Fruit fly (Drosophila melanogaster) whole organism, adult: ENCODE results near the gene Pdk1.

Experiments
- CG11617 ChIP-seq: fragments of 200-800 bp; sonication (Bioruptor generic); optimal IDR thresholded peaks from 2 replicates; lab custom pipeline; 2017; ENCODE audit warnings: mild to moderate bottlenecking, missing biosample characterization, missing genetic modification reagents, missing genetic modification characterization
- CG12768 ChIP-seq: fragments of 200-800 bp; sonication (Bioruptor generic); optimal IDR thresholded peaks from 2 replicates; lab custom pipeline; 2017; ENCODE audit warnings: missing biosample characterization, missing genetic modification characterization, mild to moderate bottlenecking, moderate library complexity, missing genetic modification reagents
- CG14711 ChIP-seq: fragments of 200-800 bp; sonication (Bioruptor generic); optimal IDR thresholded peaks from 2 replicates; lab custom pipeline; 2018; ENCODE audit warnings: missing biosample characterization, mild to moderate bottlenecking, missing genetic modification characterization, moderate library complexity
- CG1620 ChIP-seq: fragments of 200-800 bp; sonication (Bioruptor generic); optimal IDR thresholded peaks from 2 replicates; lab custom pipeline; 2016; ENCODE audit warnings: missing biosample characterization, missing genetic modification characterization
- CG33017 ChIP-seq: fragments of 200-800 bp; sonication (Bioruptor generic); optimal IDR thresholded peaks from 2 replicates; lab custom pipeline; 2018; ENCODE audit warnings: missing biosample characterization, mild to moderate bottlenecking, missing genetic modification characterization, moderate library complexity
- CG5204 ChIP-seq: fragments of 200-800 bp; sonication (Bioruptor generic); optimal IDR thresholded peaks from 2 replicates; lab custom pipeline; 2016; ENCODE audit warnings: missing biosample characterization, missing genetic modification characterization
- CG7045 ChIP-seq: fragments of 200-800 bp; sonication (Bioruptor generic); optimal IDR thresholded peaks from 2 replicates; lab custom pipeline; 2017; ENCODE audit warnings: missing biosample characterization, mild to moderate bottlenecking, missing genetic modification characterization
- CG7101 ChIP-seq: fragments of 200-800 bp; sonication (Bioruptor generic); optimal IDR thresholded peaks from 2 replicates; lab custom pipeline; 2018; ENCODE audit warnings: missing biosample characterization, mild to moderate bottlenecking, missing genetic modification characterization, moderate library complexity
- Clk ChIP-seq: fragments of 200-800 bp; sonication (Bioruptor generic); optimal IDR thresholded peaks from 2 replicates; lab custom pipeline; 2017; ENCODE audit warnings: missing biosample characterization, missing genetic modification characterization
- Crg-1 ChIP-seq: fragments of 200-800 bp; sonication (Bioruptor generic); optimal IDR thresholded peaks from 2 replicates; lab custom pipeline; 2016; ENCODE audit warnings: missing biosample characterization, missing genetic modification characterization
- Hr96 ChIP-seq: fragments of 200-800 bp; sonication (Bioruptor generic); optimal IDR thresholded peaks from 2 replicates; lab custom pipeline; 2016; ENCODE audit warnings: missing biosample characterization, missing genetic modification characterization
- Mnt ChIP-seq: fragments of 200-800 bp; sonication (Bioruptor generic); optimal IDR thresholded peaks from 2 replicates; lab custom pipeline; 2016; ENCODE audit warnings: missing biosample characterization, mild to moderate bottlenecking, missing genetic modification characterization
- bab1 ChIP-seq: fragments of 200-800 bp; sonication (Bioruptor generic); optimal IDR thresholded peaks from 3 replicates; lab custom pipeline; 2019; ENCODE audit warnings: missing biosample characterization, mild to moderate bottlenecking, missing genetic modification characterization, moderate library complexity
- cic ChIP-seq: fragments of 200-800 bp; sonication (Bioruptor generic); optimal IDR thresholded peaks from 2 replicates; lab custom pipeline; 2017; ENCODE audit warnings: missing biosample characterization, mild to moderate bottlenecking, missing genetic modification characterization, moderate library complexity
- cnc ChIP-seq, 2 experiments: fragments of >200 bp; optimal IDR thresholded peaks; 2 replicates each; lab custom pipeline; 2017
- kay ChIP-seq: fragments of 200-800 bp; sonication (Bioruptor generic); peaks from one replicate; lab custom pipeline; 2016; ENCODE audit warnings: missing biosample characterization, missing genetic modification characterization, borderline replicate concordance
- ovo ChIP-seq: fragments of 200-800 bp; sonication (Bioruptor generic); optimal IDR thresholded peaks from 2 replicates; lab custom pipeline; 2016; ENCODE audit warnings: missing biosample characterization, missing genetic modification characterization
- pad ChIP-seq: fragments of 200-800 bp; sonication (Bioruptor generic); optimal IDR thresholded peaks from 3 replicates; lab custom pipeline; 2017; ENCODE audit warnings: missing biosample characterization, missing genetic modification characterization, mild to moderate bottlenecking, moderate library complexity, missing genetic modification reagents
- tj ChIP-seq: fragments of 200-800 bp; sonication (Bioruptor generic); optimal IDR thresholded peaks from 3 replicates; lab custom pipeline; 2017; ENCODE audit warnings: missing biosample characterization, mild to moderate bottlenecking, missing genetic modification characterization, moderate library complexity
- toe ChIP-seq: fragments of 200-800 bp; sonication (Bioruptor generic); optimal IDR thresholded peaks from 2 replicates; lab custom pipeline; 2016; ENCODE audit warnings: missing biosample characterization, missing genetic modification characterization

Gene Pdk1

dm6 chr3L:161833-162587, 32.8 kb downstream of the Pdk1 start:
- TF ChIP-seq pad (GFP tag; lab: Kevin White, UChicago): no peak

DNA sequence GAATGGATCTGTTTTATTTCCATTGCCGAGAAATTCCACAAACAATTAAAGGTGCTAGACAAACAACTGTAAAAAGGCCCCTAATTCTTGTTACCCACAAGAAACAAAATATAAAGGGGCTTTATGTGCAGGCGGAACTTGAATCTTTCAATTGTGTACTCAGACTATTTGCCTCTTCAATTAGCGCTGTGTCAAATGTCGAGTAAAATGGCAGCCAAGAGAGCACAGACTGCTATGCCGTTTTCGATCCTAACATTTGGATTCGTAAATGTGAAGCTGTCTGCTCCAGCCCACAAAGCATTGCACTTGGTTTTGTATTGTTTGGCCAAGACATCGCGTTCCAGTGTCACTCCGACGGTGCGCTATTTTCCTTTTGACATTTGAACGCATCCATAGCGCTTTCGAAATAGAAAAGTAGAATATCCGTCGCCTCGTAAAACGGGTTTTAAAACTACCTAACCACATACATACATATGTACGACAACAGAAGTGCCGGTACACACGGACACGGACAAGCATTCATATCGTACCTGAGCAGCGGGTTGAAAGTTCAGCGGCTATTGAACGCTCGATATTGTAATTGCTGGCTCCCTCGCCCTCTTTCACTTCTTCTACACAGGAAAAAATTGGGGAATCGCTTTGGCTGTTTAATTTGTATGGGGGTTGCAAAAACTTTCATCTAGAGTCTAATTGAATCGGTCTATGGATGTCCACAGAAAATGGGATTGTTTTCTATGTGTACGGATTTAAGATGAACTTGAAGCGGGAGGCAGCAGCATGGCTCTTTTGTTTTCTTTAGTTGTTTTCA, 36.9 kb downstream of the Pdk1 start:
- TF ChIP-seq CG1620 (GFP tag; lab: Kevin White, UChicago) (no peak), CG33017 (tag; lab: Kevin White, UChicago) (peak; percentile 6), CG7101 (peak; percentile 11), CG12768 (GFP tag; lab: Kevin White, UChicago) (peak; percentile 17), bab1 (GFP tag; lab: Kevin White, UChicago) (no peak)

DNA sequence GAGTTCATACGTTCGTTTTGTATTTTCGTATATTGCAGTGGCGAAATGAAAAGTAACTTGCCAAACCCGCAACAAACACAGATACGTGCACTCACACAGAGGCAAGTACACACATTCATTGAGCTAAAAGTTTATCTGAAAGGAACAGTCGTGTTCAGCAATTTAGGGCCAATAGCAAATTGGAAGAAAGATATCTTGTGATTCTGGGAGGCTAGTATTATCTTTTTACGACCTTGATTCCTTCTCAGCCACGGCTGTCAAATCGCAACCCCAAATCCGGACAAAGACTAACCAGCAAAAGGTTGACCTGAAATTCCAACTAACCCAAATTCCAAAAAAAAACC, 37.5 kb downstream of the Pdk1 start:
- TF ChIP-seq CG11617 (GFP tag; lab: Kevin White, UChicago) (no peak), CG14711 (tag; lab: Kevin White, UChicago) (no peak), toe (GFP tag; lab: Kevin White, UChicago) (no peak), Hr96 (GFP tag; lab: Kevin White, UChicago) (no peak), bab1 (GFP tag; lab: Kevin White, UChicago) (no peak), CG12768 (GFP tag; lab: Kevin White, UChicago) (no peak), CG1620 (GFP tag; lab: Kevin White, UChicago) (no peak), kay (no peak), Mnt (GFP tag; lab: Kevin White, UChicago) (no peak), pad (GFP tag; lab: Kevin White, UChicago) (no peak)

DNA sequence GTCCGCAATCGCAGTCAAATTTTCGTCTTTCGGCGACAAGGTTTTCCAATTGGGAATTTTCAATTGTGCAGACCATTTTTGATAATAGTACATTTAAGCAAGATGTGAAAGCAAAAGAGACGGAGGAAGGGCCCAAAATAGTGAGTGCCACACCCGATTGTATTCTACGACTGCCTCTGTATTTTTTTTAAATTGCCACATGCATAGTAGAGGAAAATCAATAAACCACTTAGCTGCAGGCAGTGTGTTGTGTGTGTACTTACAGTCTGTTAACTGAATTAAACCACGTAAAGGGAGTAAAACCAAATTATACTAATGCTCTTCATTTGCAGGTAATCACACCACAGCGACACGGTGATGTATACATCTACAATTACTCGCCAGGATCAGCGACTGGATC, 42.5 kb downstream of the Pdk1 start:
- TF ChIP-seq CG1620 (GFP tag; lab: Kevin White, UChicago): no peak
- TF ChIP-seq CG7045 (GFP tag; lab: Kevin White, UChicago): no peak
- no peak for TF ChIP-seq toe (GFP tag; lab: Kevin White, UChicago)
- TF ChIP-seq CG7101: no peak
- no peak for TF ChIP-seq CG33017 (tag; lab: Kevin White, UChicago)
- TF ChIP-seq CG11617 (GFP tag; lab: Kevin White, UChicago): no peak
- TF ChIP-seq Hr96 (GFP tag; lab: Kevin White, UChicago): no peak
- TF ChIP-seq CG5204 (GFP tag; lab: Kevin White, UChicago): no peak
- TF ChIP-seq bab1 (GFP tag; lab: Kevin White, UChicago): no peak
- no peak for TF ChIP-seq cnc (optimal IDR thresholded peaks at IDR 0.05; lab: Kevin White, UChicago)
- no peak for TF ChIP-seq cic (GFP tag; lab: Kevin White, UChicago)
- no peak for TF ChIP-seq ovo (GFP tag; lab: Kevin White, UChicago)

DNA sequence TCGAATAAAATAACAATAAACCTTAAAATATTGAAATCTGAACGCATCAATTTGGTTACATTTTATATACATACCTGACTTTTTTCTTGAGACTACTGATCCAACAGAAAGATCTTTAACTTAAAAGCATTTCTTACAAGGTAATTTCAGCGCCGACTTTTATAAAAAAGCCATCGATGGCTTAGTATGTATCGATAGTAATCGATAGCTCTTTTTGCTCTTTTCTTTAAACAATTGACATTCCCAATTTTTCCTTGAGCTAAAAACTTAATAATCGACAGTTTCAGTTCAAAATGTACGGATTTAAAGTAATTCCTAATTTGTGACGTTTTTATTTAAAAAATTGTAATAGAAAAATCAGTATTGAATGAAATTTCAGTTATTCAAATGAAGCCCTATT, 45.3 kb downstream of the Pdk1 start:
- no peak for TF ChIP-seq CG12768 (GFP tag; lab: Kevin White, UChicago)
- TF ChIP-seq CG1620 (GFP tag; lab: Kevin White, UChicago): no peak
- peak; percentile 48 for TF ChIP-seq bab1 (GFP tag; lab: Kevin White, UChicago)

DNA sequence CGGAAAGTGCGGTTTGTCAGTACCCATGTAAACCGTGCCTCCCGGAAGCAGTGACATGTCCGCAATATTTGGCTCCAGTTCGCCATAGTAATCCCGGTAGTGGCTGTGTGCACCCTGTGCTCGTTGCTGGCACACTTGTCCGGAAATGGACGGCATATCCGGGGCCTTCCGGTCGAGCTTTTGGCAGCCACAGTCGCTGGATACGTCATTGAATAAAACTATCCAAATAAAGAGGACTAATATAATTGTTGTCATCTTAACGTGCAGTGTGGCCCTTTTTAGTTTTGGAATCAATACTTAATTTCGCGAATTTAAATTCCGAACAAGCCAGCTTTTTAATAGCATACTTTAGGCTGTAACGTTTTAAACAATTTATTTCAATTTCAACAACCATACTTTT, 46.7 kb downstream of the Pdk1 start, which contains the start of gene CG7049:
Gene CG7049, minus strand, starts transcription at position 280 of the 400 bp plus-strand sequence.
- no peak for TF ChIP-seq CG7101
- no peak for TF ChIP-seq CG12768 (GFP tag; lab: Kevin White, UChicago)
- no peak for TF ChIP-seq kay
- TF ChIP-seq CG14711 (tag; lab: Kevin White, UChicago): peak; percentile 7
- TF ChIP-seq ovo (GFP tag; lab: Kevin White, UChicago): no peak
- no peak for TF ChIP-seq Mnt (GFP tag; lab: Kevin White, UChicago)
- no peak for TF ChIP-seq CG5204 (GFP tag; lab: Kevin White, UChicago)
- no peak for TF ChIP-seq Hr96 (GFP tag; lab: Kevin White, UChicago)
- TF ChIP-seq toe (GFP tag; lab: Kevin White, UChicago): no peak
- TF ChIP-seq pad (GFP tag; lab: Kevin White, UChicago): no peak
- TF ChIP-seq cnc (optimal IDR thresholded peaks at IDR 0.05; lab: Kevin White, UChicago): no peak
- TF ChIP-seq bab1 (GFP tag; lab: Kevin White, UChicago): peak; percentile 50
- no peak for TF ChIP-seq CG7045 (GFP tag; lab: Kevin White, UChicago)
- no peak for TF ChIP-seq CG1620 (GFP tag; lab: Kevin White, UChicago)
- peak; percentile 40 for TF ChIP-seq CG33017 (tag; lab: Kevin White, UChicago)
- TF ChIP-seq Clk (GFP tag; lab: Kevin White, UChicago): no peak
- TF ChIP-seq CG11617 (GFP tag; lab: Kevin White, UChicago): no peak
- TF ChIP-seq cic (GFP tag; lab: Kevin White, UChicago): no peak
- TF ChIP-seq Crg-1: no peak
- no peak for TF ChIP-seq tj (GFP tag; lab: Kevin White, UChicago)
